Worm (Caenorhabditis elegans): ENCODE results near the gene nspf-1.

Gene nspf-1

ce11 chrII:2730647-2731046 is 43.2 kb downstream of the nspf-1 start:
- TF ChIP-seq zag-1 (tag; optimal IDR thresholded peaks at IDR 0.05) (no peak), ama-1 (optimal IDR thresholded peaks at IDR 0.05) (no peak), elt-1 (tag; optimal IDR thresholded peaks at IDR 0.05) (no peak), nhr-21 (tag; optimal IDR thresholded peaks at IDR 0.05) (no peak), F13H6.1 (tag; optimal IDR thresholded peaks at IDR 0.05) (no peak), skn-1 (tag; optimal IDR thresholded peaks at IDR 0.05) (no peak), nhr-10 (tag; optimal IDR thresholded peaks at IDR 0.05) (no peak), lin-13 (GFP tag; optimal IDR thresholded peaks at IDR 0.05) (no peak), ztf-4 (tag; optimal IDR thresholded peaks at IDR 0.05) (no peak), snpc-4 (tag; optimal IDR thresholded peaks at IDR 0.05) (no peak), sma-3 (GFP tag; optimal IDR thresholded peaks at IDR 0.05) (no peak), nhr-12 (tag; optimal IDR thresholded peaks at IDR 0.05) (no peak), Y55F3AM.14 (GFP tag; optimal IDR thresholded peaks at IDR 0.05) (no peak), mdl-1 (tag; optimal IDR thresholded peaks at IDR 0.05) (no peak), nhr-25 (tag; optimal IDR thresholded peaks at IDR 0.05) (no peak), nhr-129 (tag; optimal IDR thresholded peaks at IDR 0.05) (no peak), crh-2 (tag; optimal IDR thresholded peaks at IDR 0.05) (no peak), ceh-16 (tag; optimal IDR thresholded peaks at IDR 0.05) (no peak)

- TF ChIP-seq unc-62 (GFP tag; optimal IDR thresholded peaks at IDR 0.05) (no peak), ceh-82 (tag; optimal IDR thresholded peaks at IDR 0.05) (no peak), sma-9 (GFP tag; optimal IDR thresholded peaks at IDR 0.05) (no peak), sma-9 (tag; optimal IDR thresholded peaks at IDR 0.05) (no peak)
Observed at ce11 chrII:2734266-2734665, 46.8 kb downstream of the nspf-1 start.

- TF ChIP-seq nhr-77 (tag; optimal IDR thresholded peaks at IDR 0.05) (no peak), C34F6.9 (tag; optimal IDR thresholded peaks at IDR 0.05) (peak; percentile 28), Y55F3AM.14 (GFP tag; optimal IDR thresholded peaks at IDR 0.05) (no peak), ZK546.5 (tag; optimal IDR thresholded peaks at IDR 0.05) (no peak), nhr-10 (tag; optimal IDR thresholded peaks at IDR 0.05) (no peak), nhr-25 (tag; optimal IDR thresholded peaks at IDR 0.05) (no peak), nhr-237 (tag; optimal IDR thresholded peaks at IDR 0.05) (no peak), crh-2 (tag; optimal IDR thresholded peaks at IDR 0.05) (no peak), peb-1 (tag; optimal IDR thresholded peaks at IDR 0.05) (no peak), nhr-129 (tag; optimal IDR thresholded peaks at IDR 0.05) (peak; percentile 4), alr-1 (tag; optimal IDR thresholded peaks at IDR 0.05) (no peak), ceh-16 (tag; optimal IDR thresholded peaks at IDR 0.05) (peak; percentile 30), mab-5 (tag; optimal IDR thresholded peaks at IDR 0.05) (no peak), aly-2 (tag; optimal IDR thresholded peaks at IDR 0.05) (no peak), fos-1 (tag; optimal IDR thresholded peaks at IDR 0.05) (peak; percentile 13), unc-55 (GFP tag; optimal IDR thresholded peaks at IDR 0.05) (no peak), F13H6.1 (tag; optimal IDR thresholded peaks at IDR 0.05) (peak; percentile 67), ama-1 (optimal IDR thresholded peaks at IDR 0.05) (no peak), lsy-2 (tag; optimal IDR thresholded peaks at IDR 0.05) (peak in 1 of 2 experiments; percentile 22), ceh-82 (tag; optimal IDR thresholded peaks at IDR 0.05) (no peak), egl-27 (tag; optimal IDR thresholded peaks at IDR 0.05) (no peak), nhr-12 (tag; optimal IDR thresholded peaks at IDR 0.05) (no peak), snpc-4 (tag; optimal IDR thresholded peaks at IDR 0.05) (no peak), lin-39 (tag; optimal IDR thresholded peaks at IDR 0.05) (no peak), zag-1 (tag; optimal IDR thresholded peaks at IDR 0.05) (no peak), unc-39 (tag; optimal IDR thresholded peaks at IDR 0.05) (no peak), ztf-4 (tag; optimal IDR thresholded peaks at IDR 0.05) (no peak), R02D3.7 (tag; optimal IDR thresholded peaks at IDR 0.05) (no peak), ztf-11 (tag; optimal IDR thresholded peaks at IDR 0.05) (no peak), blmp-1 (tag; optimal IDR thresholded peaks at IDR 0.05; ENCODE audit: insufficient read depth) (no peak), lin-11 (tag; optimal IDR thresholded peaks at IDR 0.05) (no peak), unc-62 (GFP tag; optimal IDR thresholded peaks at IDR 0.05) (no peak), skn-1 (tag; optimal IDR thresholded peaks at IDR 0.05) (no peak)
Observed at ce11 chrII:2734735-2735134, 47.3 kb downstream of the nspf-1 start.

- TF ChIP-seq blmp-1 (tag; optimal IDR thresholded peaks at IDR 0.05; ENCODE audit: insufficient read depth) (no peak), fos-1 (tag; optimal IDR thresholded peaks at IDR 0.05) (no peak), zag-1 (tag; optimal IDR thresholded peaks at IDR 0.05) (no peak), crh-2 (tag; optimal IDR thresholded peaks at IDR 0.05) (no peak), elt-1 (tag; optimal IDR thresholded peaks at IDR 0.05) (no peak), C34F6.9 (tag; optimal IDR thresholded peaks at IDR 0.05) (no peak), alr-1 (tag; optimal IDR thresholded peaks at IDR 0.05) (no peak), nhr-12 (tag; optimal IDR thresholded peaks at IDR 0.05) (no peak), sma-9 (GFP tag; optimal IDR thresholded peaks at IDR 0.05) (no peak), sma-9 (tag; optimal IDR thresholded peaks at IDR 0.05) (no peak), Y55F3AM.14 (GFP tag; optimal IDR thresholded peaks at IDR 0.05) (no peak), lsy-2 (tag; optimal IDR thresholded peaks at IDR 0.05) (no peak)
Observed at ce11 chrII:2735192-2735591, 47.8 kb downstream of the nspf-1 start, which contains the start of gene wdr-31. TSS of gene wdr-31 (minus strand) at chrII:2735292.

Measured in whole organism, L2 larva.